Fruit fly (Drosophila melanogaster): Measurements from ENCODE around the gene CG5555.

The CG5555 gene

dm6 chr3R:19165620-19166055 lies 14.7 kb downstream of the CG5555 start (continued):
- TF ChIP-seq Hr39 (GFP tag; optimal IDR thresholded peaks at IDR 0.05) (no peak), vri (GFP tag; optimal IDR thresholded peaks at IDR 0.05) (peak; percentile 21), Eip75B (GFP tag; optimal IDR thresholded peaks at IDR 0.05) (no peak), Blimp-1 (GFP tag; optimal IDR thresholded peaks at IDR 0.05) (no peak), CG15336 (GFP tag; IDR thresholded peaks at IDR 0.05) (peak; percentile 61; the same call in 1 of the 2 replicates), CG3032 (tag; optimal IDR thresholded peaks at IDR 0.05) (peak; percentile 0)

dm6 chr3R:19164873-19165456 lies 15.4 kb downstream of the CG5555 start:
- TF ChIP-seq lz (GFP tag; optimal IDR thresholded peaks at IDR 0.05): peak; percentile 33
- no peak for TF ChIP-seq CG6854 (GFP tag; optimal IDR thresholded peaks at IDR 0.05)
- no peak for TF ChIP-seq spab (GFP tag; optimal IDR thresholded peaks at IDR 0.05)
- TF ChIP-seq Sox102F (GFP tag; optimal IDR thresholded peaks at IDR 0.05): peak; percentile 1
- no peak for TF ChIP-seq CG8319 (GFP tag; optimal IDR thresholded peaks at IDR 0.05)
- TF ChIP-seq Hr39 (GFP tag; optimal IDR thresholded peaks at IDR 0.05): peak; percentile 53
- peak; percentile 29 for TF ChIP-seq Ets96B (tag; optimal IDR thresholded peaks at IDR 0.05)
- no peak for TF ChIP-seq CG11294 (GFP tag; IDR thresholded peaks at IDR 0.05)
- TF ChIP-seq acj6 (GFP tag; optimal IDR thresholded peaks at IDR 0.05): peak; percentile 43
- peak; percentile 58 for TF ChIP-seq cyc (GFP tag; optimal IDR thresholded peaks at IDR 0.05)
- peak; percentile 25; the same call in 1 of the 3 replicates for TF ChIP-seq CG8119 (GFP tag; IDR thresholded peaks at IDR 0.05)
- no peak for TF ChIP-seq CG16779 (tag; optimal IDR thresholded peaks at IDR 0.05)
- peak; percentile 76 for TF ChIP-seq svp (GFP tag)
- no peak for TF ChIP-seq Blimp-1 (GFP tag; optimal IDR thresholded peaks at IDR 0.05)
- TF ChIP-seq CG7368 (GFP tag; optimal IDR thresholded peaks at IDR 0.05): no peak
- TF ChIP-seq fd59A (GFP tag; optimal IDR thresholded peaks at IDR 0.05): no peak
- peak; percentile 24 for TF ChIP-seq OdsH (GFP tag; optimal IDR thresholded peaks at IDR 0.05)
- TF ChIP-seq CG6276 (GFP tag; optimal IDR thresholded peaks at IDR 0.05): peak; percentile 37
- no peak for TF ChIP-seq Sox15 (GFP tag; optimal IDR thresholded peaks at IDR 0.05)
- peak; percentile 47; the same call in 2 of the 3 replicates for TF ChIP-seq CG6163 (GFP tag; IDR thresholded peaks at IDR 0.05)
- TF ChIP-seq CG3919 (GFP tag; optimal IDR thresholded peaks at IDR 0.05): peak; percentile 59
- TF ChIP-seq dsx (GFP tag; optimal IDR thresholded peaks at IDR 0.05; ENCODE audit: poor library complexity, severe bottlenecking): no peak
- peak; percentile 66 for TF ChIP-seq Met (GFP tag; optimal IDR thresholded peaks at IDR 0.05)
- TF ChIP-seq CG4318 (GFP tag; optimal IDR thresholded peaks at IDR 0.05): peak; percentile 70
- no peak for TF ChIP-seq CG6808 (GFP tag; optimal IDR thresholded peaks at IDR 0.05)
- no peak for TF ChIP-seq CG8632 (GFP tag; optimal IDR thresholded peaks at IDR 0.05)
- TF ChIP-seq CG34406 (GFP tag; optimal IDR thresholded peaks at IDR 0.05): peak; percentile 22
- TF ChIP-seq CG3032 (tag; optimal IDR thresholded peaks at IDR 0.05): peak; percentile 17
- peak; percentile 86 for TF ChIP-seq Eip78C (GFP tag)
- peak; percentile 2 for TF ChIP-seq CG10669 (GFP tag; optimal IDR thresholded peaks at IDR 0.05)
- TF ChIP-seq CG10631 (GFP tag; optimal IDR thresholded peaks at IDR 0.05): peak; percentile 30
- TF ChIP-seq CG31627 (GFP tag; optimal IDR thresholded peaks at IDR 0.05): peak; percentile 48
- TF ChIP-seq CG11762 (GFP tag; optimal IDR thresholded peaks at IDR 0.05; ENCODE audit: insufficient read depth): peak; percentile 3
- peak; percentile 66 for TF ChIP-seq eg (GFP tag; IDR thresholded peaks at IDR 0.05)
- no peak for TF ChIP-seq CG9139 (GFP tag; optimal IDR thresholded peaks at IDR 0.05)
- no peak for TF ChIP-seq ss (GFP tag; optimal IDR thresholded peaks at IDR 0.05)
- TF ChIP-seq Hr4 (GFP tag; optimal IDR thresholded peaks at IDR 0.05): peak; percentile 61
- peak; percentile 77 for TF ChIP-seq CG32006 (GFP tag; optimal IDR thresholded peaks at IDR 0.05)
- peak; percentile 34 for TF ChIP-seq Eip75B (GFP tag; optimal IDR thresholded peaks at IDR 0.05)
- TF ChIP-seq achi (GFP tag; optimal IDR thresholded peaks at IDR 0.05): peak; percentile 19
- peak; percentile 46 for TF ChIP-seq pdm3 (GFP tag; optimal IDR thresholded peaks at IDR 0.05)
- peak; percentile 32 for TF ChIP-seq Smox (GFP tag; optimal IDR thresholded peaks at IDR 0.05)
- peak in 1 of 2 experiments; percentile 53 for TF ChIP-seq salr (GFP tag; optimal IDR thresholded peaks at IDR 0.05)
- no peak for TF ChIP-seq vri (GFP tag; optimal IDR thresholded peaks at IDR 0.05)
- peak; percentile 43 for TF ChIP-seq esn (GFP tag; optimal IDR thresholded peaks at IDR 0.05)
- TF ChIP-seq topi (GFP tag; optimal IDR thresholded peaks at IDR 0.05): peak; percentile 58
- peak; percentile 57 for TF ChIP-seq Sox14 (GFP tag; optimal IDR thresholded peaks at IDR 0.05)
